Fruit fly (Drosophila melanogaster): ENCODE measurements around the gene xmas.
A peak's percentile ranks its signal among the peaks of the same experiment; 100 is the strongest.

The xmas gene

DNA sequence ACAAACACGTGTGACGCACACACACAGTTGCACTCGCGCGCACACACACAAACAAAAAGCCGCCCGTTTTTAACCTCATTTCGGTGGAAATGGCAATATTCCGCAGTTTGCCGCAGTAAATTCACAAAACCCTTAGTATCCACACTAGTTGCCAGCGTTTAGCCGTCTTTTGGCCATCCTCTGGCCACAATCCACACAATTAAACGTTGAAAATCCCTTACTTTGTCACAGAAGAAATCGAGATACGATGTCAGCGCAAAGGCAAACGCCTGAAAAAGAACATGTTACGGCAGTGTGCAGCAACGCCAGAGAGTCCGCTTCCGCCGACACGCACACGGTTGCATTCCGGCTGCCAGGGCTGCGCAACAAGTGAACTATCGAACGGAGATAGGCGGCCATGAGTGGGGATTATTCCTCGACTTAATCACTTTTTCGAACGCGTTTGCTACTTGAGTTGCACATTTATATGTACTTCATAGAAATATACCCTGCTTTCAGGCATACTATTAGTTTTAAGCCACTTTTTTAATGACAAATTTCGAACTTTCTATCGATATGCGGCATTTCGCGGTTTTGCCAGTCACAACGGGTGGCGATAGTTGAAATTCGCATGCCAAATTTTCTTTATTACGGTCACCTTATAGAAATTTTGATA lies 11.0 kb downstream of the xmas start, which contains the start of gene RpS5a (continued):
- peak; percentile 80 for TF ChIP-seq HLH106 (tag; optimal IDR thresholded peaks at IDR 0.05)
- TF ChIP-seq Mio (GFP tag; optimal IDR thresholded peaks at IDR 0.05): no peak
- TF ChIP-seq br (GFP tag; optimal IDR thresholded peaks at IDR 0.05): peak; percentile 70
- TF ChIP-seq sv (GFP tag; optimal IDR thresholded peaks at IDR 0.05): peak; percentile 76

DNA sequence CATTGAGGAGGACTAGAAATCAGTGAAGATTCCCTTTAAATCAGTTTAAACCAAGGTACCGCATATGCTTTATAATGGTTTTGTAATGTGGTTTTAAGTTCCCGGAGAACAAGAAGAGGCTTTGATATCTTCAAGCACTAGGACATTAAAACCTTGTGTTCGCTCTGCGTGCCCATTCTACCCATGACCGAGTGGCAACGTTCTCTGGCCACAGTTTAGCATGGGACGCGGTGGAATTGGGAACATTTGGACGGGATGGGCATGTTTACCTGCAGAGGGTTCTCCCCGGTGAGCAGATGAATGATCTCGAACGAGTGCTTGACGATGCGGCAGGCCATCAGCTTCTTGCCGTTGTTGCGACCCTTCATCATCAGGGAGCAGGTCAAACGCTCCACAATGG lies 12.6 kb downstream of the xmas start:
- TF ChIP-seq Hr83 (GFP tag; optimal IDR thresholded peaks at IDR 0.05; ENCODE audit: poor library complexity, severe bottlenecking) (no peak), jim (GFP tag; optimal IDR thresholded peaks at IDR 0.05) (no peak), Sp1 (GFP tag; optimal IDR thresholded peaks at IDR 0.05) (no peak), N (GFP tag; optimal IDR thresholded peaks at IDR 0.05) (no peak), Hnf4 (GFP tag; optimal IDR thresholded peaks at IDR 0.05) (no peak), Hr78 (GFP tag; optimal IDR thresholded peaks at IDR 0.05) (no peak), woc (GFP tag; optimal IDR thresholded peaks at IDR 0.05) (no peak), pan (optimal IDR thresholded peaks at IDR 0.05) (no peak), br (GFP tag; optimal IDR thresholded peaks at IDR 0.05) (no peak)

DNA sequence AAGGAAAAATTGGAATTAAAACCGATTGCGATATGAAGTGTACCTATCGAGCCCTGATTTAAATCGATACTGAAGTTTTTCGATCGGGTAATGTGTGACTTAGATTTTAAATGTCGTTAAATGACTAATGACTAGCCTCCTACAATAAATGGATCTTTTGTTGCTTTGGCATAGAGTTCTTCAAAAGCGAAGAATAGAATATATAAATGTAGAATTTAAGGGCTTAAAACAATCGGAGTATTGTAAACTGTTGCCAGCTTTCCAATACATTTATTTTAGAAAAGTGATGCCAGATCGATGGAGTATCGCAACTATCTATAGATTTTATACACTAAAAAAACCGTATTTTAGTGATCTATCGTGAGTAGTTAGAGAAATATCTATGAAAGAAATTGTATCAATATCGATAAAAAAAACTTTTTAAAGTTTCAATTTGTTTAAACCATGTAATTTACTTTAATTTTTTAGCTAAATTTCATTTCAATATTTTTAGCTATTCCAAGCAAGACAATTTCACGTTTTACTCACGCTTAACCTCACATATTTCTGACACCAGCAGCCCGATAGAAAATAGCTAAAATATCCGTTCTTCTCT lies 16.1 kb downstream of the xmas start, which contains the start of the genes mei-217 and mei-218:
mei-217 (minus strand) TSS at position 51 of the 595 bp plus-strand sequence.
mei-218 (minus strand) TSS at position 51 of the 595 bp plus-strand sequence.
- no peak for TF ChIP-seq N (GFP tag; optimal IDR thresholded peaks at IDR 0.05)
- peak; percentile 41 for TF ChIP-seq woc (GFP tag; optimal IDR thresholded peaks at IDR 0.05)

DNA sequence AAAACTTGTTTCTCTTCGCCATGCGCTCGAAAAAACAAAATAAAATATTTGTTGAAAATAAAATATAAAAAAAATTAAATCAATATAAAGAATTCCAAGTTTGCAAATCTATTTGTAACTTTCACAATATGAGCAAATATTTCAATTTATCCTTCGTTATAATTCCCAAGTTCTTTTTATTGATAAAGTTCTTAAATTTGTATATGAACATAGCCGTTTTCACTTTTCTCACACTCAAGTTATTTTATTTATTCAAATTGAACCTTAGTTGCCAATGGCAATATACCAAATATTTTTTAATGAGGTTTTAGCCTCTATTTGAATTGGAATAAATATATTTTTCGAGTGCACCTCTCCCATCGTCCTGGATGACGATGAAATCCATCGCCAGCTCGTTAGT lies 26.4 kb downstream of the xmas start:
- TF ChIP-seq Dif (GFP tag; optimal IDR thresholded peaks at IDR 0.05; ENCODE audit: partially characterized antibody) (no peak), CG32264 (GFP tag; optimal IDR thresholded peaks at IDR 0.05) (no peak)

DNA sequence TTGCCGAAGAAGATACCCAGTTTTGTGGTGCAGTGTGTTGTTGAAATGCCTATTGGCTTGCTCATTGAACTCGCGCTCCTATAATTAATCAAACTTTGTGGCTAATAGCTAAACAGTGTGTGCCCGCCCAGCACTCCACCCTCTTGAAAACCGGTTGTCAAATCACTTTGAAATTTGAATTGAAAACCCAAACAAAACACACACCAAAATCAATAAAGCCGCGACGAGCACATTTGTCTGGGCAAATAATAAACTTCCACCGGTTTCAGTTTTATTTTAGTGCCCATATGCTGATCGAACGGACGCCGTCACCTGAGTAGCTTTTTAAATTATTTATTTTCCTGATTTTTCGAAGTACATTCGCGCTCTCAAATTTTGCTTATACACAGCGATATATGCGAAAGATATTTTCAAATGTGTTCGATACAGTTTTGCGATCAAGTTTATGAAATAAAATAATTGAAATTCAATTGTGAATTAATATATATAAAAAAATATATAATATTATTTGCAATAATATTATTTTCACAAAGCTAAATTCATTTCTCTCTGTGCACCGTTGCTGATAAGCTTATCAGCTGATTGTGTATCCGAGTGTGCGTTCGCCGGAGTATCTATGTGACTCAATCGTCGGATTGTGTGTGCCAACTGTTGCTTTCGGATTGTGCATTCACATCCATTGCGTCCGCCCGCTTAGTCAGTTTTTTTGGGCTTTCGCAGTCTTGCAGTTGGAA lies 29.2 kb downstream of the xmas start:
- TF ChIP-seq Abd-B (GFP tag; optimal IDR thresholded peaks at IDR 0.05): no peak
- no peak for TF ChIP-seq dmrt93B (GFP tag; optimal IDR thresholded peaks at IDR 0.05)
- TF ChIP-seq jim (GFP tag; optimal IDR thresholded peaks at IDR 0.05): no peak
- peak; percentile 68 for TF ChIP-seq h (GFP tag; optimal IDR thresholded peaks at IDR 0.05)
- peak in 1 of 2 experiments; percentile 74 for TF ChIP-seq foxo (GFP tag; optimal IDR thresholded peaks at IDR 0.05)
- no peak for TF ChIP-seq pan (optimal IDR thresholded peaks at IDR 0.05)
- peak; percentile 70 for TF ChIP-seq Sp1 (GFP tag; optimal IDR thresholded peaks at IDR 0.05)
- TF ChIP-seq psq (GFP tag; optimal IDR thresholded peaks at IDR 0.05): peak; percentile 69
- no peak for TF ChIP-seq CG9705 (GFP tag; optimal IDR thresholded peaks at IDR 0.05)
- no peak for TF ChIP-seq Mio (GFP tag; optimal IDR thresholded peaks at IDR 0.05)
- TF ChIP-seq fru (GFP tag; optimal IDR thresholded peaks at IDR 0.05): peak; percentile 50
- TF ChIP-seq sage (GFP tag; optimal IDR thresholded peaks at IDR 0.05): peak; percentile 19
- peak; percentile 24 for TF ChIP-seq sv (GFP tag; optimal IDR thresholded peaks at IDR 0.05)
- peak; percentile 11 for TF ChIP-seq Jra (GFP tag; optimal IDR thresholded peaks at IDR 0.05)
- no peak for TF ChIP-seq GATAd (GFP tag; optimal IDR thresholded peaks at IDR 0.05)
- TF ChIP-seq Vsx2 (GFP tag; optimal IDR thresholded peaks at IDR 0.05; ENCODE audit: partially characterized antibody): no peak
- peak; percentile 71 for TF ChIP-seq OdsH (GFP tag; optimal IDR thresholded peaks at IDR 0.05)
- TF ChIP-seq dl (GFP tag; optimal IDR thresholded peaks at IDR 0.05; ENCODE audit: insufficient read depth in 1 of 2, partially characterized antibody in 2 of 2): no peak
- TF ChIP-seq Hnf4 (GFP tag; optimal IDR thresholded peaks at IDR 0.05): peak; percentile 33
- TF ChIP-seq Rel (GFP tag; optimal IDR thresholded peaks at IDR 0.05): no peak
- TF ChIP-seq Rel (tag; optimal IDR thresholded peaks at IDR 0.05): peak; percentile 38
- TF ChIP-seq rgr (GFP tag; optimal IDR thresholded peaks at IDR 0.05): peak; percentile 75
- peak; percentile 3 for TF ChIP-seq Hr83 (GFP tag; optimal IDR thresholded peaks at IDR 0.05; ENCODE audit: poor library complexity, severe bottlenecking)
- TF ChIP-seq lola (GFP tag; optimal IDR thresholded peaks at IDR 0.05): no peak
- no peak for TF ChIP-seq Hr78 (GFP tag; optimal IDR thresholded peaks at IDR 0.05)
- TF ChIP-seq br (GFP tag; optimal IDR thresholded peaks at IDR 0.05): peak; percentile 31
- TF ChIP-seq woc (GFP tag; optimal IDR thresholded peaks at IDR 0.05): no peak
- TF ChIP-seq Myc (optimal IDR thresholded peaks at IDR 0.05): no peak
- peak; percentile 60 for TF ChIP-seq Dif (GFP tag; optimal IDR thresholded peaks at IDR 0.05; ENCODE audit: partially characterized antibody)
- peak; percentile 63 for TF ChIP-seq HLH106 (tag; optimal IDR thresholded peaks at IDR 0.05)
- TF ChIP-seq usp (GFP tag; optimal IDR thresholded peaks at IDR 0.05): no peak

All from whole organism, wandering third instar larva.